Worm (Caenorhabditis elegans): ENCODE measurements around the gene EGAP2.1.

- no peak for TF ChIP-seq flt-1 (GFP tag; IDR thresholded peaks at IDR 0.05)
- no peak for TF ChIP-seq klf-2 (GFP tag; conservative IDR thresholded peaks at IDR 0.05)
- TF ChIP-seq med-1 (GFP tag; optimal IDR thresholded peaks at IDR 0.05; ENCODE audit: insufficient read depth): no peak
Measured at ce11 chrII:5187469-5187868, 43.7 kb upstream of the EGAP2.1 start, which contains the start of gene crh-2.

Measured in whole organism, midembryonic.